Fruit fly (Drosophila melanogaster) whole organism, embryonic: ENCODE measurements around the gene CG32388.

Source experiments
- Adf1 ChIP-seq: fragments of 200-800 bp; sonication (Bioruptor generic); IDR thresholded peaks from 2 replicates; pipeline ENCODE4 v1.3.6; 2022; ENCODE audit warnings: missing biosample characterization, missing genetic modification characterization
- Atf6 ChIP-seq: fragments of 200-800 bp; sonication (Bioruptor generic); IDR thresholded peaks from 2 replicates; pipeline ENCODE4 v1.3.6; 2022; ENCODE audit warnings: missing biosample characterization, missing genetic modification characterization
- Bgb ChIP-seq: fragments of 200-800 bp; sonication (Bioruptor generic); IDR thresholded peaks from 2 replicates; pipeline ENCODE4 v1.3.6; 2022; ENCODE audit warnings: missing biosample characterization, missing genetic modification characterization; ENCODE audit not compliant: partially characterized antibody
- CG10274 ChIP-seq: fragments of 200-800 bp; sonication (Bioruptor generic); optimal IDR thresholded peaks from 3 replicates; lab custom pipeline; 2017; ENCODE audit warnings: missing biosample characterization, mild to moderate bottlenecking, missing genetic modification characterization
- CG10431 ChIP-seq: fragments of 200-800 bp; sonication (Bioruptor generic); optimal IDR thresholded peaks from 3 replicates; lab custom pipeline; 2018; ENCODE audit warnings: missing biosample characterization, mild to moderate bottlenecking, missing genetic modification characterization
- CG10462 ChIP-seq: fragments of 200-800 bp; sonication (Bioruptor generic); optimal IDR thresholded peaks from 2 replicates; lab custom pipeline; 2016; ENCODE audit warnings: missing biosample characterization, missing genetic modification characterization
- CG10959 ChIP-seq: fragments of 200-800 bp; sonication (Bioruptor generic); IDR thresholded peaks from 2 replicates; pipeline ENCODE4 v1.3.6; 2022; ENCODE audit warnings: missing biosample characterization, missing genetic modification characterization
- CG10979 ChIP-seq: fragments of 200-800 bp; sonication (Bioruptor generic); optimal IDR thresholded peaks from 2 replicates; lab custom pipeline; 2018; ENCODE audit warnings: missing biosample characterization, mild to moderate bottlenecking, missing genetic modification characterization, moderate library complexity
- CG12769 ChIP-seq: fragments of 200-800 bp; sonication (Bioruptor generic); optimal IDR thresholded peaks from 2 replicates; lab custom pipeline; 2019; ENCODE audit warnings: missing biosample characterization, mild to moderate bottlenecking, missing genetic modification characterization, moderate library complexity
- CG13775 ChIP-seq: fragments of 200-800 bp; sonication (Bioruptor generic); optimal IDR thresholded peaks from 3 replicates; lab custom pipeline; 2017; ENCODE audit warnings: missing biosample characterization, mild to moderate bottlenecking, missing genetic modification characterization
- CG1529 ChIP-seq: fragments of 200-800 bp; sonication (Bioruptor generic); optimal IDR thresholded peaks from 3 replicates; lab custom pipeline; 2018; ENCODE audit warnings: missing biosample characterization, missing genetic modification characterization
- CG17186 ChIP-seq: fragments of 200-800 bp; sonication (Bioruptor generic); optimal IDR thresholded peaks from 3 replicates; lab custom pipeline; 2017; ENCODE audit warnings: missing biosample characterization, missing genetic modification reagents, missing genetic modification characterization
- CG17359 ChIP-seq: fragments of 200-800 bp; sonication (Bioruptor generic); optimal IDR thresholded peaks from 3 replicates; lab custom pipeline; 2018; ENCODE audit warnings: missing biosample characterization, mild to moderate bottlenecking, missing genetic modification characterization, moderate library complexity
- CG32532 ChIP-seq: fragments of 200-800 bp; sonication (Bioruptor generic); IDR thresholded peaks from 2 replicates; pipeline ENCODE4 v1.3.6; 2022; ENCODE audit warnings: missing biosample characterization, missing genetic modification characterization
- CG3281 ChIP-seq: fragments of 200-800 bp; sonication (Bioruptor generic); optimal IDR thresholded peaks from 3 replicates; lab custom pipeline; 2017; ENCODE audit warnings: missing biosample characterization, mild to moderate bottlenecking, missing genetic modification characterization
- CG34376 ChIP-seq: fragments of 200-800 bp; sonication (Bioruptor generic); optimal IDR thresholded peaks from 2 replicates; lab custom pipeline; 2018; ENCODE audit warnings: missing biosample characterization, mild to moderate bottlenecking, missing genetic modification characterization
- CG4617 ChIP-seq: fragments of 200-800 bp; sonication (Bioruptor generic); optimal IDR thresholded peaks from 3 replicates; lab custom pipeline; 2016; ENCODE audit warnings: missing biosample characterization, missing genetic modification characterization, borderline replicate concordance
- CG4854 ChIP-seq: fragments of 200-800 bp; sonication (Bioruptor generic); optimal IDR thresholded peaks from 2 replicates; lab custom pipeline; 2016; ENCODE audit warnings: missing biosample characterization, missing genetic modification characterization, inconsistent platforms
- CG5953 ChIP-seq: fragments of 200-800 bp; sonication (Bioruptor generic); IDR thresholded peaks from 2 replicates; pipeline ENCODE4 v1.3.6; 2022; ENCODE audit warnings: missing biosample characterization, missing genetic modification characterization
- CG7271 ChIP-seq: fragments of 200-800 bp; sonication (Bioruptor generic); optimal IDR thresholded peaks from 2 replicates; lab custom pipeline; 2018; ENCODE audit warnings: missing biosample characterization, mild to moderate bottlenecking, missing genetic modification characterization, moderate library complexity
- CG8388 ChIP-seq: fragments of 200-800 bp; sonication (Bioruptor generic); optimal IDR thresholded peaks from 2 replicates; lab custom pipeline; 2019; ENCODE audit warnings: missing biosample characterization, mild to moderate bottlenecking, missing genetic modification characterization, moderate library complexity
- CG8944 ChIP-seq: fragments of 200-800 bp; sonication (Bioruptor generic); optimal IDR thresholded peaks from 3 replicates; lab custom pipeline; 2016; ENCODE audit warnings: missing biosample characterization, missing genetic modification characterization
- CG9876 ChIP-seq: fragments of 200-800 bp; sonication (Bioruptor generic); optimal IDR thresholded peaks from 2 replicates; lab custom pipeline; 2016; ENCODE audit warnings: missing biosample characterization, missing genetic modification characterization
- CkIIα-i1 ChIP-seq: fragments of 200-800 bp; sonication (Bioruptor generic); IDR thresholded peaks from 2 replicates; pipeline ENCODE4 v1.3.6; 2022; ENCODE audit warnings: missing biosample characterization, missing genetic modification characterization
- Dad ChIP-seq: fragments of 200-800 bp; sonication (Bioruptor generic); optimal IDR thresholded peaks from 3 replicates; lab custom pipeline; 2016; ENCODE audit warnings: missing biosample characterization, missing genetic modification characterization
- E2f2 ChIP-seq: fragments of 200-800 bp; sonication (Bioruptor generic); IDR thresholded peaks from 2 replicates; pipeline ENCODE4 v1.3.6; 2022; ENCODE audit warnings: missing biosample characterization, missing genetic modification characterization
- HLH4C ChIP-seq: fragments of 200-800 bp; sonication (Bioruptor generic); IDR thresholded peaks from 3 replicates; pipeline ENCODE4 v1.3.6; 2022; ENCODE audit warnings: missing biosample characterization, missing genetic modification characterization; ENCODE audit not compliant: partially characterized antibody
- Lpt ChIP-seq: fragments of >200 bp; optimal IDR thresholded peaks from 2 replicates; lab custom pipeline; 2018; ENCODE audit warnings: missing biosample characterization, missing genetic modification characterization
- MBD-R2 ChIP-seq: fragments of 200-800 bp; sonication (Bioruptor generic); IDR thresholded peaks from 2 replicates; pipeline ENCODE4 v1.3.6; 2022; ENCODE audit warnings: missing biosample characterization, missing genetic modification characterization
- NC2α ChIP-seq: fragments of 200-800 bp; sonication (Bioruptor generic); optimal IDR thresholded peaks from 2 replicates; lab custom pipeline; 2016; ENCODE audit warnings: missing biosample characterization, missing genetic modification characterization
- TFAM ChIP-seq: fragments of 200-800 bp; sonication (Bioruptor generic); optimal IDR thresholded peaks from 2 replicates; lab custom pipeline; 2017; ENCODE audit warnings: missing biosample characterization, missing genetic modification characterization, inconsistent platforms
- Vsx1 ChIP-seq: fragments of 200-800 bp; sonication (Bioruptor generic); optimal IDR thresholded peaks from 2 replicates; lab custom pipeline; 2017; ENCODE audit warnings: missing biosample characterization, mild to moderate bottlenecking, missing genetic modification characterization, missing genetic modification reagents
- YL-1 ChIP-seq: fragments of 200-800 bp; sonication (Bioruptor generic); optimal IDR thresholded peaks from 3 replicates; lab custom pipeline; 2017; ENCODE audit warnings: missing biosample characterization, mild to moderate bottlenecking, missing genetic modification characterization
- chinmo ChIP-seq: fragments of 200-800 bp; sonication (Bioruptor generic); IDR thresholded peaks from 4 replicates; pipeline ENCODE4 v1.3.6; 2022; ENCODE audit warnings: missing biosample characterization, missing genetic modification characterization; ENCODE audit not compliant: partially characterized antibody
- cwo ChIP-seq: fragments of 200-800 bp; sonication (Bioruptor generic); optimal IDR thresholded peaks from 3 replicates; lab custom pipeline; 2017; ENCODE audit warnings: missing biosample characterization, missing genetic modification characterization, mild to moderate bottlenecking, moderate library complexity, missing genetic modification reagents
- en ChIP-seq: fragments of 200-800 bp; sonication (Bioruptor generic); optimal IDR thresholded peaks from 2 replicates; lab custom pipeline; 2016; ENCODE audit warnings: missing biosample characterization, missing genetic modification characterization
- eyg ChIP-seq: fragments of 200-800 bp; sonication (Bioruptor generic); optimal IDR thresholded peaks from 3 replicates; lab custom pipeline; 2016; ENCODE audit warnings: missing biosample characterization, missing genetic modification characterization
- her ChIP-seq: fragments of 200-800 bp; sonication (Bioruptor generic); optimal IDR thresholded peaks from 2 replicates; lab custom pipeline; 2016; ENCODE audit warnings: missing biosample characterization, missing genetic modification characterization
- inv ChIP-seq: fragments of 200-800 bp; sonication (Bioruptor generic); IDR thresholded peaks from 2 replicates; pipeline ENCODE4 v1.3.6; 2022; ENCODE audit warnings: missing biosample characterization, missing genetic modification characterization; ENCODE audit not compliant: partially characterized antibody
- ken ChIP-seq: fragments of 200-800 bp; sonication (Bioruptor generic); IDR thresholded peaks from 3 replicates; pipeline ENCODE4 v1.3.6; 2022; ENCODE audit warnings: missing biosample characterization, missing genetic modification characterization
- kni ChIP-seq: fragments of 200-800 bp; sonication (Bioruptor generic); optimal IDR thresholded peaks from 3 replicates; lab custom pipeline; 2017; ENCODE audit warnings: mild to moderate bottlenecking, missing biosample characterization, missing genetic modification reagents, missing genetic modification characterization
- otp ChIP-seq: fragments of 200-800 bp; sonication (Bioruptor generic); IDR thresholded peaks from 3 replicates; pipeline ENCODE4, ENCODE4 v1.3.6; 2022; ENCODE audit warnings: missing biosample characterization, missing genetic modification characterization
- pan ChIP-seq, 4 experiments: fragments of >200 bp in 3 of 4; fragments of 200-800 bp in 1 of 4; sonication (Bioruptor generic) in 1 of 4; optimal IDR thresholded peaks in 3 of 4; IDR thresholded peaks in 1 of 4; 2 replicates each; pipeline versions ENCODE4 v1.3.6 to Lab custom; 2017 to 2022; ENCODE audit warnings: missing biosample characterization in 2 of 4, missing genetic modification characterization in 2 of 4, mixed read lengths in 1 of 4
- pb ChIP-seq: fragments of 200-800 bp; sonication (Bioruptor generic); optimal IDR thresholded peaks from 3 replicates; lab custom pipeline; 2016; ENCODE audit warnings: missing biosample characterization, missing genetic modification characterization
- seq ChIP-seq: fragments of 200-800 bp; sonication (Bioruptor generic); IDR thresholded peaks from 2 replicates; pipeline ENCODE4 v1.3.6; 2022; ENCODE audit warnings: missing biosample characterization, missing genetic modification characterization
- slbo ChIP-seq: fragments of 200-800 bp; sonication (Bioruptor generic); IDR thresholded peaks from 2 replicates; pipeline ENCODE4 v1.3.6; 2022; ENCODE audit warnings: missing biosample characterization, missing genetic modification characterization
- tap ChIP-seq: fragments of 200-800 bp; optimal IDR thresholded peaks from 3 replicates; lab custom pipeline; 2019; ENCODE audit warnings: missing biosample characterization, mild to moderate bottlenecking, missing genetic modification characterization, moderate library complexity
- trem ChIP-seq: fragments of 200-800 bp; optimal IDR thresholded peaks from 3 replicates; lab custom pipeline; 2019; ENCODE audit warnings: missing biosample characterization, mild to moderate bottlenecking, missing genetic modification characterization, moderate library complexity
- vvl ChIP-seq: fragments of 200-800 bp; sonication (Bioruptor generic); IDR thresholded peaks from 2 replicates; pipeline ENCODE4 v1.3.6; 2022; ENCODE audit warnings: missing biosample characterization, missing genetic modification characterization
- wek ChIP-seq: fragments of 200-800 bp; sonication (Bioruptor generic); optimal IDR thresholded peaks from 3 replicates; lab custom pipeline; 2018; ENCODE audit warnings: missing biosample characterization, mild to moderate bottlenecking, missing genetic modification characterization, moderate library complexity

CG32388 gene

dm6 chr3L:6998692-6999091, 14.3 kb upstream of the CG32388 start, which contains the start of gene Mp (continued):
- no peak for TF ChIP-seq CG12769 (tag; lab: Kevin White, UChicago)
- TF ChIP-seq CG3281 (GFP tag; lab: Kevin White, UChicago) = no peak
- TF ChIP-seq E2f2 (GFP tag; lab: Robert Waterston, UW) = no peak
- TF ChIP-seq Vsx1 (GFP tag; lab: Kevin White, UChicago) = no peak
- TF ChIP-seq seq (GFP tag; lab: Robert Waterston, UW) = no peak
- TF ChIP-seq her (GFP tag; lab: Kevin White, UChicago) = no peak
- TF ChIP-seq tap (tag; lab: Kevin White, UChicago) = no peak
- TF ChIP-seq CG32532 = peak; percentile 37; the same call in 1 of the 2 replicates
- TF ChIP-seq ken (GFP tag; lab: Robert Waterston, UW) = 0 out of 3 replicates have a peak, but pooled peaks have one; percentile 10
- TF ChIP-seq pb (GFP tag; lab: Kevin White, UChicago) = no peak
- TF ChIP-seq CG34376 (GFP tag; lab: Kevin White, UChicago) = no peak
- TF ChIP-seq NC2α (GFP tag; lab: Kevin White, UChicago) = no peak
- no peak for TF ChIP-seq Dad (GFP tag; lab: Kevin White, UChicago)
- TF ChIP-seq CkIIα-i1 (GFP tag; lab: Robert Waterston, UW) = no peak
- no peak for TF ChIP-seq MBD-R2 (GFP tag; lab: Robert Waterston, UW)
- no peak for TF ChIP-seq CG5953
- no peak for TF ChIP-seq inv (GFP tag; lab: Robert Waterston, UW)
- TF ChIP-seq CG17186 (GFP tag; lab: Kevin White, UChicago) = no peak
- TF ChIP-seq CG17359 (tag; lab: Kevin White, UChicago) = no peak
- TF ChIP-seq CG10959 (GFP tag; lab: Robert Waterston, UW) = 0 out of 2 replicates have a peak, but pooled peaks have one; percentile 20
- TF ChIP-seq otp (GFP tag; lab: Robert Waterston, UW) = no peak; the same call in 2 of the 3 replicates
- TF ChIP-seq CG4617 (GFP tag; lab: Kevin White, UChicago) = no peak
- TF ChIP-seq TFAM = no peak
- no peak for TF ChIP-seq HLH4C (GFP tag; lab: Robert Waterston, UW)
- TF ChIP-seq CG13775 = no peak
- TF ChIP-seq vvl (GFP tag; lab: Robert Waterston, UW) = peak; percentile 39
- no peak for TF ChIP-seq CG7271 (tag; lab: Kevin White, UChicago)
- peak; percentile 32; the same call in 1 of the 2 replicates for TF ChIP-seq Atf6 (GFP tag; lab: Robert Waterston, UW)
- TF ChIP-seq CG10431 (GFP tag; lab: Kevin White, UChicago) = no peak
- TF ChIP-seq Lpt (GFP tag; lab: Kevin White, UChicago) = no peak
- TF ChIP-seq YL-1 (GFP tag; lab: Kevin White, UChicago) = no peak
- TF ChIP-seq CG10462 (GFP tag; lab: Kevin White, UChicago) = no peak
- no peak for TF ChIP-seq pan (optimal IDR thresholded peaks at IDR 0.05; lab: Kevin White, UChicago)
- TF ChIP-seq pan (GFP tag; optimal IDR thresholded peaks at IDR 0.05 in 1 of 2, IDR thresholded peaks at IDR 0.05 in 1 of 2) = peak in 1 of 2 experiments; percentile 21
- no peak for TF ChIP-seq wek (GFP tag; lab: Kevin White, UChicago)
- TF ChIP-seq trem (tag; lab: Kevin White, UChicago) = no peak
- TF ChIP-seq CG8944 (GFP tag; lab: Kevin White, UChicago) = no peak
- no peak for TF ChIP-seq kni (GFP tag; lab: Kevin White, UChicago)
- peak; percentile 47 for TF ChIP-seq CG10274
- no peak for TF ChIP-seq CG4854
- TF ChIP-seq eyg (GFP tag; lab: Kevin White, UChicago) = no peak
- TF ChIP-seq Adf1 = peak; percentile 92
- no peak for TF ChIP-seq en (GFP tag; lab: Kevin White, UChicago)
- no peak for TF ChIP-seq CG10979 (tag; lab: Kevin White, UChicago)
- TF ChIP-seq slbo (GFP tag; lab: Robert Waterston, UW) = peak; percentile 57
- peak; percentile 65; the same call in 1 of the 4 replicates for TF ChIP-seq chinmo (GFP tag; lab: Robert Waterston, UW)
- TF ChIP-seq cwo (GFP tag; lab: Kevin White, UChicago) = no peak
- TF ChIP-seq CG8388 = no peak
- peak; percentile 46; the same call in 1 of the 2 replicates for TF ChIP-seq Bgb (GFP tag; lab: Robert Waterston, UW)
- no peak for TF ChIP-seq CG9876 (GFP tag; lab: Kevin White, UChicago)
- no peak for TF ChIP-seq CG1529 (GFP tag; lab: Kevin White, UChicago)
